Worm (Caenorhabditis elegans) whole organism, L4 larva: ENCODE data around the gene tps-2.

Source experiments
- F26F4.8 ChIP-seq: fragments of 200-800 bp; sonication (Bioruptor generic); conservative IDR thresholded peaks from 2 replicates; pipeline ENCODE4 v1.3.6; 2022; ENCODE audit warnings: missing genetic modification characterization, missing compliant biosample characterization
- F37D6.2 ChIP-seq: sonication (generic microtip); optimal IDR thresholded peaks from 2 replicates; lab custom pipeline; 2016; ENCODE audit warnings: mild to moderate bottlenecking, missing genetic modification characterization, missing compliant biosample characterization
- F49E8.2 ChIP-seq: sonication (generic microtip); optimal IDR thresholded peaks from 2 replicates; lab custom pipeline; 2016; ENCODE audit warnings: missing compliant biosample characterization, mild to moderate bottlenecking, missing genetic modification characterization, borderline replicate concordance
- R02D3.7 ChIP-seq: fragments of 150-350 bp; sonication (generic microtip); optimal IDR thresholded peaks from 3 replicates; lab custom pipeline; 2014; ENCODE audit warnings: missing biosample characterization, missing genetic modification characterization
- T20F7.1 ChIP-seq: fragments of 200-800 bp; sonication (Bioruptor generic); optimal IDR thresholded peaks from 2 replicates; lab custom pipeline; 2018; ENCODE audit warnings: mild to moderate bottlenecking, missing genetic modification characterization, missing compliant biosample characterization
- T26A8.4 ChIP-seq: fragments of 200-800 bp; sonication (Bioruptor generic); IDR thresholded peaks from 2 replicates; pipeline ENCODE4 v1.3.6; 2022; ENCODE audit warnings: missing genetic modification characterization, missing compliant biosample characterization
- Y105C5A.15 ChIP-seq: fragments of 200-800 bp; sonication (Bioruptor generic); IDR thresholded peaks from 2 replicates; pipeline ENCODE4 v1.3.6; 2022; ENCODE audit warnings: missing genetic modification characterization, missing compliant biosample characterization
- Y48G9A.11 ChIP-seq: fragments of 200-800 bp; sonication (Bioruptor generic); IDR thresholded peaks from 2 replicates; pipeline ENCODE4 v1.3.6; 2022; ENCODE audit warnings: missing genetic modification reagents, missing genetic modification characterization, missing compliant biosample characterization
- Y75B8A.6 ChIP-seq: fragments of 200-800 bp; sonication (Bioruptor generic); IDR thresholded peaks from 2 replicates; pipeline ENCODE4 v1.3.6; 2022; ENCODE audit warnings: missing genetic modification reagents, missing genetic modification characterization, missing compliant biosample characterization
- ZK337.2 ChIP-seq: fragments of 200-800 bp; sonication (Bioruptor generic); IDR thresholded peaks from 2 replicates; pipeline ENCODE4 v1.3.6; 2022; ENCODE audit warnings: missing genetic modification reagents, missing genetic modification characterization, missing compliant biosample characterization
- ZK546.5 ChIP-seq, 2 experiments: sonication (generic microtip); optimal IDR thresholded peaks; 2 replicates each; lab custom pipeline; 2017; ENCODE audit warnings: missing biosample characterization in 2 of 2, missing genetic modification characterization in 2 of 2
- aha-1 ChIP-seq: fragments of 150-350 bp; peaks from one replicate; lab custom pipeline; 2014; ENCODE audit warnings: missing biosample characterization, missing genetic modification characterization
- aly-2 ChIP-seq: sonication (generic microtip); optimal IDR thresholded peaks from 2 replicates; lab custom pipeline; 2018; ENCODE audit warnings: missing biosample characterization, missing genetic modification characterization
- arid-1 ChIP-seq: fragments of 200-800 bp; sonication (Bioruptor generic); conservative IDR thresholded peaks from 2 replicates; pipeline ENCODE4 v1.3.6; 2022; ENCODE audit warnings: missing genetic modification reagents, missing genetic modification characterization, missing compliant biosample characterization
- ceh-82 ChIP-seq: sonication (generic microtip); optimal IDR thresholded peaks from 2 replicates; lab custom pipeline; 2017; ENCODE audit warnings: missing biosample characterization, missing genetic modification characterization
- ces-1 ChIP-seq: fragments of 150-350 bp; sonication (generic microtip); optimal IDR thresholded peaks from 4 replicates; lab custom pipeline; 2014; ENCODE audit warnings: missing biosample characterization, missing genetic modification reagents, missing genetic modification characterization
- cey-2 ChIP-seq: sonication (generic microtip); optimal IDR thresholded peaks from 3 replicates; lab custom pipeline; 2017; ENCODE audit warnings: missing genetic modification characterization, mild to moderate bottlenecking, missing compliant biosample characterization, antibody characterized with exemption, borderline replicate concordance; ENCODE audit not compliant: insufficient read depth
- ctbp-1 ChIP-seq: fragments of 200-800 bp; sonication (Bioruptor generic); IDR thresholded peaks from 2 replicates; pipeline ENCODE4 v1.3.6; 2022; ENCODE audit warnings: missing genetic modification reagents, missing genetic modification characterization, missing compliant biosample characterization
- daf-12 ChIP-seq: fragments of 150-350 bp; optimal IDR thresholded peaks from 2 replicates; lab custom pipeline; 2014; ENCODE audit warnings: missing biosample characterization, missing genetic modification reagents, missing genetic modification characterization
- daf-19 ChIP-seq: fragments of 200-800 bp; sonication (Bioruptor generic); conservative IDR thresholded peaks from 2 replicates; pipeline ENCODE4 v1.3.6; 2022; ENCODE audit warnings: missing genetic modification characterization, missing compliant biosample characterization
- dmd-8 ChIP-seq: fragments of 200-800 bp; sonication (Bioruptor generic); IDR thresholded peaks from 2 replicates; pipeline ENCODE4 v1.3.6; 2022; ENCODE audit warnings: missing genetic modification characterization, missing compliant biosample characterization
- dve-1 ChIP-seq: sonication (generic microtip); optimal IDR thresholded peaks from 2 replicates; lab custom pipeline; 2017; ENCODE audit warnings: antibody characterized with exemption, mild to moderate bottlenecking, missing genetic modification characterization, missing compliant biosample characterization; ENCODE audit not compliant: insufficient read depth
- fos-1 ChIP-seq: fragments of 150-350 bp; optimal IDR thresholded peaks from 2 replicates; lab custom pipeline; 2014; ENCODE audit warnings: missing biosample characterization, missing genetic modification characterization
- hif-1 ChIP-seq, 2 experiments: sonication (generic microtip); optimal IDR thresholded peaks; 2 replicates each; lab custom pipeline; 2016 to 2017; ENCODE audit warnings: missing compliant biosample characterization in 2 of 2, missing genetic modification characterization in 2 of 2, missing genetic modification reagents in 2 of 2, missing genotype in 2 of 2, mild to moderate bottlenecking in 1 of 2
- hlh-11 ChIP-seq: fragments of 200-800 bp; sonication (Bioruptor generic); optimal IDR thresholded peaks from 2 replicates; lab custom pipeline; 2018; ENCODE audit warnings: mild to moderate bottlenecking, missing genetic modification characterization, missing compliant biosample characterization
- lin-13 ChIP-seq: fragments of 150-350 bp; optimal IDR thresholded peaks from 2 replicates; lab custom pipeline; 2014; ENCODE audit warnings: missing biosample characterization, missing genetic modification reagents, missing genetic modification characterization
- lin-29 ChIP-seq: fragments of 200-800 bp; sonication (Bioruptor generic); IDR thresholded peaks from 2 replicates; pipeline ENCODE4 v1.3.6; 2022; ENCODE audit warnings: missing genetic modification reagents, missing genetic modification characterization, missing compliant biosample characterization
- lin-38 ChIP-seq: fragments of 200-800 bp; sonication (Bioruptor generic); IDR thresholded peaks from 2 replicates; pipeline ENCODE4 v1.3.6; 2022; ENCODE audit warnings: missing genetic modification reagents, missing genetic modification characterization, missing compliant biosample characterization
- lir-3 ChIP-seq: sonication (generic microtip); optimal IDR thresholded peaks from 2 replicates; lab custom pipeline; 2016; ENCODE audit warnings: mild to moderate bottlenecking, missing genetic modification characterization, missing compliant biosample characterization
- lsy-2 ChIP-seq, 2 experiments: fragments of 150-350 bp in 1 of 2; sonication (generic microtip) in 1 of 2; optimal IDR thresholded peaks; 2 replicates each; lab custom pipeline; 2014 to 2017; ENCODE audit warnings: missing biosample characterization in 2 of 2, missing genetic modification characterization in 2 of 2
- mdt-29 ChIP-seq: fragments of 200-800 bp; sonication (Bioruptor generic); IDR thresholded peaks from 2 replicates; pipeline ENCODE4 v1.3.6; 2022; ENCODE audit warnings: missing genetic modification reagents, missing genetic modification characterization, missing compliant biosample characterization
- mep-1 ChIP-seq: fragments of 150-350 bp; sonication (generic microtip); optimal IDR thresholded peaks from 3 replicates; lab custom pipeline; 2014; ENCODE audit warnings: missing biosample characterization, missing genetic modification characterization
- mes-2 ChIP-seq: sonication (generic microtip); optimal IDR thresholded peaks from 2 replicates; lab custom pipeline; 2016; ENCODE audit warnings: missing genotype, mild to moderate bottlenecking, missing genetic modification characterization, missing compliant biosample characterization; ENCODE audit not compliant: poor library complexity, severe bottlenecking
- nhr-25 ChIP-seq: sonication (generic microtip); optimal IDR thresholded peaks from 2 replicates; lab custom pipeline; 2017; ENCODE audit warnings: missing genetic modification characterization, mild to moderate bottlenecking, missing compliant biosample characterization, antibody characterized with exemption, moderate library complexity, borderline replicate concordance; ENCODE audit not compliant: insufficient read depth
- nhr-28 ChIP-seq: fragments of 150-350 bp; optimal IDR thresholded peaks from 2 replicates; lab custom pipeline; 2014; ENCODE audit warnings: missing biosample characterization, missing genetic modification characterization
- nhr-48 ChIP-seq: sonication (generic microtip); optimal IDR thresholded peaks from 2 replicates; lab custom pipeline; 2016; ENCODE audit warnings: mild to moderate bottlenecking, missing genetic modification characterization, missing compliant biosample characterization
- nhr-76 ChIP-seq: fragments of 150-350 bp; optimal IDR thresholded peaks from 2 replicates; lab custom pipeline; 2014; ENCODE audit warnings: missing biosample characterization, missing genetic modification characterization
- nhr-77 ChIP-seq: fragments of 150-350 bp; optimal IDR thresholded peaks from 2 replicates; lab custom pipeline; 2014; ENCODE audit warnings: missing biosample characterization, missing genetic modification characterization
- php-3 ChIP-seq: fragments of 200-800 bp; sonication (Bioruptor generic); IDR thresholded peaks from 2 replicates; pipeline ENCODE4 v1.3.6; 2022; ENCODE audit warnings: missing genetic modification reagents, missing genetic modification characterization, missing compliant biosample characterization
- pqm-1 ChIP-seq: sonication (generic microtip); optimal IDR thresholded peaks from 2 replicates; lab custom pipeline; 2017; ENCODE audit warnings: missing biosample characterization, missing genetic modification characterization
- rbr-2 ChIP-seq: sonication (generic microtip); optimal IDR thresholded peaks from 2 replicates; lab custom pipeline; 2016; ENCODE audit warnings: missing genotype, missing genetic modification characterization, missing compliant biosample characterization
- saeg-2 ChIP-seq: fragments of 200-800 bp; sonication (Bioruptor generic); IDR thresholded peaks from 2 replicates; pipeline ENCODE4 v1.3.6; 2022; ENCODE audit warnings: missing genetic modification reagents, missing genetic modification characterization, missing compliant biosample characterization
- sdz-12 ChIP-seq: fragments of 200-800 bp; sonication (Bioruptor generic); optimal IDR thresholded peaks from 2 replicates; lab custom pipeline; 2018; ENCODE audit warnings: mild to moderate bottlenecking, missing genetic modification characterization, missing compliant biosample characterization
- skn-1 ChIP-seq: fragments of 150-350 bp; optimal IDR thresholded peaks from 2 replicates; lab custom pipeline; 2014; ENCODE audit warnings: missing biosample characterization, missing genetic modification characterization
- spr-1 ChIP-seq: sonication (generic microtip); optimal IDR thresholded peaks from 2 replicates; lab custom pipeline; 2016; ENCODE audit warnings: mild to moderate bottlenecking, missing genetic modification characterization, missing compliant biosample characterization
- tra-1 ChIP-seq: fragments of 200-800 bp; sonication (Bioruptor generic); IDR thresholded peaks from 2 replicates; pipeline ENCODE4 v1.3.6; 2022; ENCODE audit warnings: missing genetic modification reagents, missing genetic modification characterization, missing compliant biosample characterization
- unc-130 ChIP-seq: sonication (generic microtip); optimal IDR thresholded peaks from 2 replicates; lab custom pipeline; 2016; ENCODE audit warnings: missing genetic modification reagents, missing genetic modification characterization, missing compliant biosample characterization
- unc-39 ChIP-seq: sonication (generic microtip); optimal IDR thresholded peaks from 2 replicates; lab custom pipeline; 2017; ENCODE audit warnings: missing biosample characterization, missing genetic modification characterization
- vab-7 ChIP-seq: fragments of 200-800 bp; sonication (Bioruptor generic); IDR thresholded peaks from 2 replicates; pipeline ENCODE4 v1.3.6; 2022; ENCODE audit warnings: missing genetic modification reagents, missing genetic modification characterization, missing compliant biosample characterization
- zag-1 ChIP-seq: fragments of 150-350 bp; optimal IDR thresholded peaks from 2 replicates; lab custom pipeline; 2014; ENCODE audit warnings: missing biosample characterization, missing genetic modification characterization
- ztf-7 ChIP-seq: fragments of 150-350 bp; optimal IDR thresholded peaks from 2 replicates; lab custom pipeline; 2014; ENCODE audit warnings: missing biosample characterization, missing genetic modification characterization

tps-2 gene

DNA sequence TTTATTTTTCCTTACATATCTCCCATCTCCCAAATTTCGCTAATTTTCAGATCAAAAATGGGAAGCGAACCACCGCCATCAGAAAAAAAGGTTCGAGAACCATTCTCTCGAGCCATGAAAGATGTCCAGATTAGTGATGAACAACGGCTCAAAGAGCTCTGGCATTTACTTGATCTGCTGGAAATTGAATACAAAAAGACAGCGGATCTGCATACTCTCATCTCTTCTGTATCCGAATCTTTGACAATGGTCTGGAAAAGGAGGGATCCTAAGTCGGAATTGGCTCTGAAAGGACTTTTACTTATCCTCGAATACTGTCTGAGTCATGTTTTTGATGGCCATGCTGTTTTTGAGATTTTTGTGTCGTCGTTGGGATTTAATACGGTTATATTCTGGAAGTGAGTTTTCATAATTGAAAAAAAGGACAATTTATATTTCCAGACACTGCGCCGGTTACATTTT lies at the start of gene tps-2:
Gene tps-2 (plus strand): TSS at position 51 of the 462 bp plus-strand sequence.
- TF ChIP-seq zag-1 (tag; lab: Kevin White, UChicago) = no peak
- no peak for TF ChIP-seq pqm-1
- no peak for TF ChIP-seq daf-19
- no peak for TF ChIP-seq tra-1 (GFP tag; lab: Robert Waterston, UW)
- no peak for TF ChIP-seq saeg-2
- TF ChIP-seq rbr-2 = no peak
- TF ChIP-seq skn-1 = no peak
- 0 out of 2 replicates have a peak, but pooled peaks have one; percentile 28 for TF ChIP-seq Y105C5A.15 (GFP tag; lab: Robert Waterston, UW)
- no peak for TF ChIP-seq lin-38 (GFP tag; lab: Robert Waterston, UW)
- TF ChIP-seq arid-1 (GFP tag; lab: Robert Waterston, UW) = peak; percentile 12; the same call in 1 of the 2 replicates
- TF ChIP-seq dve-1 (tag; lab: Kevin White, UChicago) = no peak
- no peak for TF ChIP-seq lir-3
- peak; percentile 96 for TF ChIP-seq aha-1 (tag; lab: Kevin White, UChicago)
- peak; percentile 5; the same call in 1 of the 2 replicates for TF ChIP-seq Y75B8A.6
- TF ChIP-seq lsy-2 (tag; optimal IDR thresholded peaks at IDR 0.05; lab: Kevin White, UChicago) = peak in 1 of 2 experiments; percentile 18
- peak; percentile 0 for TF ChIP-seq T20F7.1 (GFP tag; lab: Kevin White, UChicago)
- TF ChIP-seq daf-12 (tag; lab: Kevin White, UChicago) = no peak
- no peak for TF ChIP-seq nhr-77 (tag; lab: Kevin White, UChicago)
- TF ChIP-seq F26F4.8 (GFP tag; lab: Robert Waterston, UW) = no peak
- TF ChIP-seq sdz-12 (GFP tag; lab: Kevin White, UChicago) = peak; percentile 28
- TF ChIP-seq lin-29 (GFP tag; lab: Robert Waterston, UW) = no peak
- TF ChIP-seq lin-13 (GFP tag; lab: Kevin White, UChicago) = no peak
- TF ChIP-seq unc-39 (tag; lab: Kevin White, UChicago) = no peak
- no peak for TF ChIP-seq fos-1 (tag; lab: Kevin White, UChicago)
- no peak for TF ChIP-seq nhr-25 (tag; lab: Kevin White, UChicago)
- no peak for TF ChIP-seq ceh-82 (tag; lab: Kevin White, UChicago)
- TF ChIP-seq nhr-76 (tag; lab: Kevin White, UChicago) = no peak
- TF ChIP-seq nhr-28 (tag; lab: Kevin White, UChicago) = no peak
- no peak for TF ChIP-seq F37D6.2
- TF ChIP-seq ctbp-1 (GFP tag; lab: Robert Waterston, UW) = peak; percentile 29; the same call in 1 of the 2 replicates
- TF ChIP-seq vab-7 (GFP tag; lab: Robert Waterston, UW) = no peak
- TF ChIP-seq aly-2 (tag; lab: Kevin White, UChicago) = no peak
- no peak for TF ChIP-seq ces-1 (GFP tag; lab: Kevin White, UChicago)
- TF ChIP-seq Y48G9A.11 (GFP tag; lab: Robert Waterston, UW) = no peak
- TF ChIP-seq spr-1 (tag; lab: Kevin White, UChicago) = no peak
- no peak for TF ChIP-seq T26A8.4
- no peak for TF ChIP-seq mes-2
- no peak for TF ChIP-seq cey-2
- no peak for TF ChIP-seq R02D3.7 (tag; lab: Kevin White, UChicago)
- TF ChIP-seq ZK337.2 (GFP tag; lab: Robert Waterston, UW) = no peak
- TF ChIP-seq nhr-48 (tag; lab: Kevin White, UChicago) = no peak
- TF ChIP-seq php-3 = no peak
- TF ChIP-seq hlh-11 (tag; lab: Kevin White, UChicago) = no peak
- peak; percentile 9 for TF ChIP-seq mep-1
- TF ChIP-seq hif-1 (tag; optimal IDR thresholded peaks at IDR 0.05; lab: Kevin White, UChicago) = no peak
- TF ChIP-seq unc-130 (GFP tag; lab: Kevin White, UChicago) = no peak
- TF ChIP-seq dmd-8 (GFP tag; lab: Robert Waterston, UW) = no peak
- no peak for TF ChIP-seq ztf-7 (tag; lab: Kevin White, UChicago)
- TF ChIP-seq mdt-29 (GFP tag; lab: Robert Waterston, UW) = no peak; the same call in 1 of the 2 replicates
- TF ChIP-seq F49E8.2 = no peak
- TF ChIP-seq ZK546.5 (tag; optimal IDR thresholded peaks at IDR 0.05; lab: Kevin White, UChicago) = no peak
